Worm (Caenorhabditis elegans) whole organism, early embryonic: ENCODE data around the gene figl-1.

Source experiments
- B0310.2 ChIP-seq: sonication (generic microtip); optimal IDR thresholded peaks from 2 replicates; lab custom pipeline; 2016; ENCODE audit warnings: mild to moderate bottlenecking, missing genetic modification characterization, missing compliant biosample characterization
- ama-1 ChIP-seq: fragments of 150-350 bp; optimal IDR thresholded peaks from 2 replicates; lab custom pipeline; 2014
- ceh-13 ChIP-seq: fragments of 200-800 bp; sonication (Bioruptor generic); optimal IDR thresholded peaks from 2 replicates; lab custom pipeline; 2018; ENCODE audit warnings: mild to moderate bottlenecking, missing genetic modification characterization, missing compliant biosample characterization
- ceh-36 ChIP-seq: sonication (generic microtip); optimal IDR thresholded peaks from 2 replicates; lab custom pipeline; 2016; ENCODE audit warnings: missing genetic modification characterization, inconsistent platforms, missing compliant biosample characterization
- scrt-1 ChIP-seq: fragments of 200-800 bp; sonication (Bioruptor generic); IDR thresholded peaks from 2 replicates; pipeline ENCODE4 v1.3.6; 2022; ENCODE audit warnings: missing genetic modification characterization, missing compliant biosample characterization
- tbx-11 ChIP-seq: fragments of 200-800 bp; sonication (Bioruptor generic); IDR thresholded peaks from 2 replicates; pipeline ENCODE4 v1.3.6; 2022; ENCODE audit warnings: missing genetic modification characterization, missing compliant biosample characterization

DNA sequence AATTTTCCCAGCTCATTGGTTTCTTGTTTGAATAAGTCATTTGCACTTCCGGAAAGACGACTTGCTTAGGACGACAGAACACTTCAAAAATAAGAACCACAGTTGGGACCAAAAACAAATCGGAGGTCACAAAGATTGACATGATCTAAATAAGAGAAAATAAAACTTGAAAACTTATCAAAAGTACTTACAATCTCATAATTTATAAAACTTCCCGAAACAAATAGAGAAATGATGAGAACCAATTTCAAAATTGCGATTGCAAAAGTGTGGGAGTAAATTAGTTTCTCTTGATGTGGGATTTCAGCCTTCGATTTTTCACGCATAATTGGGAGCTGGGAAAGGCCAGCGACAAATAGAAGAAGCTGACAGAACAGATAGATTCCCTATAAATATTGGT is 47.2 kb downstream of the figl-1 start, which contains the start of gene ZC132.11:
- TF ChIP-seq ama-1 (lab: Kevin White, UChicago) (no peak), ceh-36 (tag; lab: Kevin White, UChicago) (no peak), scrt-1 (no peak), B0310.2 (tag; lab: Kevin White, UChicago) (no peak), ceh-13 (GFP tag; lab: Kevin White, UChicago) (no peak), tbx-11 (GFP tag; lab: Robert Waterston, UW) (no peak)
